Worm (Caenorhabditis elegans) whole organism, early embryonic: ENCODE results near the gene fbxl-2.

ENCODE experiments used
- F13C5.2 ChIP-seq: sonication (generic microtip); optimal IDR thresholded peaks from 2 replicates; lab custom pipeline; 2017; ENCODE audit warnings: mild to moderate bottlenecking, missing genetic modification characterization, inconsistent platforms, missing compliant biosample characterization
- aly-1 ChIP-seq: sonication (generic microtip); optimal IDR thresholded peaks from 2 replicates; lab custom pipeline; 2016; ENCODE audit warnings: missing genetic modification characterization, missing compliant biosample characterization
- ama-1 ChIP-seq: fragments of 150-350 bp; optimal IDR thresholded peaks from 2 replicates; lab custom pipeline; 2014
- ceh-13 ChIP-seq: fragments of 200-800 bp; sonication (Bioruptor generic); optimal IDR thresholded peaks from 2 replicates; lab custom pipeline; 2018; ENCODE audit warnings: mild to moderate bottlenecking, missing genetic modification characterization, missing compliant biosample characterization
- pes-1 ChIP-seq: fragments of 200-800 bp; sonication (Bioruptor generic); IDR thresholded peaks from 2 replicates; pipeline ENCODE4 v1.3.6; 2022; ENCODE audit warnings: missing genetic modification reagents, missing genetic modification characterization, missing compliant biosample characterization
- scrt-1 ChIP-seq: fragments of 200-800 bp; sonication (Bioruptor generic); IDR thresholded peaks from 2 replicates; pipeline ENCODE4 v1.3.6; 2022; ENCODE audit warnings: missing genetic modification characterization, missing compliant biosample characterization
- tbx-37 ChIP-seq: fragments of 200-800 bp; sonication (Bioruptor generic); conservative IDR thresholded peaks from 2 replicates; pipeline ENCODE4 v1.3.6; 2022; ENCODE audit warnings: missing genetic modification reagents, missing genetic modification characterization, missing compliant biosample characterization

DNA sequence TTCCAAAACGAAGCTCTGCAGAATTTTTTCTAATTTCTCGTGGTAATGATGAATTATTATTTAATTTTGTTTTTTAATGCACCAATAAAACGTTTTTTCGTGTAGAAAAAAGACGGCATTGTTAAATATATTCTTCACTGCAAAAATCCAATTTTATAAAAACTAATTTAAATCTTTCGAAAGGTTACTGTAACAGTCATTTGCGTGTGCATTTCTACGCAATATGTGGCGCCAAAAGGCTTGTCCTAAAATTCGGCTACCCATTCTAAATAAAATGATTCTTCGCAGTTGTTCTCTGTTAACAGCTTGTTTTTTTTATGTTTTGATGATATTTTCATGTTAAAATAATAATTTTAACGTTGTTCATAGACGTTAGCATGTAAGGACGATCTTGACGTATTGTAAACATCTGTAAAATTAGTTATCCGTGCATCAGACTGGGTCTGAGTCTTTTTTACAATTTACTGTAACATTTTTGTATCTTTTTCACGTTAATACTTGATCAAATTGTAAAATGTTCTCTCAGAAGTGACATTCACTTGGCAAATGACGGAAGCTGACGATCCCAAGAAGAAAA lies 35.6 kb downstream of the fbxl-2 start, which contains the start of gene mip-1:
- TF ChIP-seq ama-1 (lab: Kevin White, UChicago) (no peak), aly-1 (no peak), ceh-13 (no peak), tbx-37 (GFP tag; lab: Robert Waterston, UW) (no peak), pes-1 (no peak), F13C5.2 (tag; lab: Kevin White, UChicago) (no peak), scrt-1 (GFP tag; lab: Robert Waterston, UW) (no peak)
